Worm (Caenorhabditis elegans) whole organism, late embryonic: ENCODE data around the gene ceh-21.

ENCODE experiments used
- K02D7.2 ChIP-seq: sonication (generic microtip); optimal IDR thresholded peaks from 2 replicates; lab custom pipeline; 2017; ENCODE audit warnings: mild to moderate bottlenecking, missing genetic modification characterization, missing compliant biosample characterization
- T23F11.4 ChIP-seq: fragments of 200-800 bp; sonication (Bioruptor generic); optimal IDR thresholded peaks from 2 replicates; lab custom pipeline; 2018; ENCODE audit warnings: mild to moderate bottlenecking, missing genetic modification characterization, missing compliant biosample characterization
- Y22D7AL.16 ChIP-seq: sonication (generic microtip); optimal IDR thresholded peaks from 2 replicates; lab custom pipeline; 2016; ENCODE audit warnings: missing genetic modification characterization, missing compliant biosample characterization
- ahr-1 ChIP-seq: sonication (generic microtip); optimal IDR thresholded peaks from 2 replicates; lab custom pipeline; 2016; ENCODE audit warnings: missing genetic modification characterization, missing compliant biosample characterization
- ama-1 ChIP-seq: fragments of 150-350 bp; optimal IDR thresholded peaks from 2 replicates; lab custom pipeline; 2014
- ceh-22 ChIP-seq: sonication (generic microtip); optimal IDR thresholded peaks from 2 replicates; lab custom pipeline; 2017; ENCODE audit warnings: missing biosample characterization, missing genetic modification characterization
- ceh-24 ChIP-seq: sonication (generic microtip); optimal IDR thresholded peaks from 2 replicates; lab custom pipeline; 2016; ENCODE audit warnings: mild to moderate bottlenecking, missing genetic modification characterization, missing compliant biosample characterization
- ceh-31 ChIP-seq: sonication (generic microtip); optimal IDR thresholded peaks from 2 replicates; lab custom pipeline; 2016; ENCODE audit warnings: missing genetic modification characterization, missing compliant biosample characterization
- ceh-45 ChIP-seq: fragments of 200-800 bp; sonication (Bioruptor generic); IDR thresholded peaks from 2 replicates; pipeline ENCODE4 v1.3.6; 2022; ENCODE audit warnings: missing genetic modification reagents, missing genetic modification characterization, missing compliant biosample characterization
- ceh-9 ChIP-seq: sonication (generic microtip); optimal IDR thresholded peaks from 2 replicates; lab custom pipeline; 2016; ENCODE audit warnings: mild to moderate bottlenecking, missing genetic modification characterization, inconsistent platforms, missing compliant biosample characterization
- che-1 ChIP-seq: sonication (generic microtip); optimal IDR thresholded peaks from 2 replicates; lab custom pipeline; 2016; ENCODE audit warnings: mild to moderate bottlenecking, missing genetic modification characterization, missing compliant biosample characterization
- elt-4 ChIP-seq: sonication (generic microtip); optimal IDR thresholded peaks from 2 replicates; lab custom pipeline; 2016; ENCODE audit warnings: missing genetic modification characterization, missing compliant biosample characterization
- ets-4 ChIP-seq: sonication (generic microtip); optimal IDR thresholded peaks from 2 replicates; lab custom pipeline; 2016; ENCODE audit warnings: missing genetic modification characterization, missing compliant biosample characterization
- eyg-1 ChIP-seq: sonication (generic microtip); optimal IDR thresholded peaks from 2 replicates; lab custom pipeline; 2016; ENCODE audit warnings: missing genotype, missing genetic modification characterization, missing compliant biosample characterization
- fax-1 ChIP-seq: sonication (generic microtip); optimal IDR thresholded peaks from 2 replicates; lab custom pipeline; 2016; ENCODE audit warnings: missing genotype, missing genetic modification characterization, missing compliant biosample characterization
- fkh-10 ChIP-seq: fragments of 150-350 bp; optimal IDR thresholded peaks from 2 replicates; lab custom pipeline; 2014; ENCODE audit warnings: missing biosample characterization, missing genetic modification reagents, missing genetic modification characterization
- fkh-6 ChIP-seq: sonication (generic microtip); optimal IDR thresholded peaks from 2 replicates; lab custom pipeline; 2016; ENCODE audit warnings: missing genetic modification characterization, missing compliant biosample characterization
- gmeb-2 ChIP-seq: sonication (generic microtip); optimal IDR thresholded peaks from 2 replicates; lab custom pipeline; 2016; ENCODE audit warnings: missing genetic modification characterization, inconsistent platforms, missing compliant biosample characterization
- hlh-13 ChIP-seq: fragments of 200-800 bp; sonication (Bioruptor generic); optimal IDR thresholded peaks from 2 replicates; lab custom pipeline; 2018; ENCODE audit warnings: mild to moderate bottlenecking, missing genetic modification characterization, missing compliant biosample characterization
- hlh-6 ChIP-seq: sonication (generic microtip); optimal IDR thresholded peaks from 2 replicates; lab custom pipeline; 2016; ENCODE audit warnings: missing genotype, missing genetic modification characterization, missing compliant biosample characterization
- hlh-8 ChIP-seq: sonication (generic microtip); optimal IDR thresholded peaks from 2 replicates; lab custom pipeline; 2016; ENCODE audit warnings: missing genotype, missing genetic modification characterization, missing compliant biosample characterization
- lim-6 ChIP-seq: sonication (generic microtip); optimal IDR thresholded peaks from 2 replicates; lab custom pipeline; 2016; ENCODE audit warnings: missing genetic modification characterization, missing compliant biosample characterization
- madf-2 ChIP-seq: sonication (generic microtip); optimal IDR thresholded peaks from 2 replicates; lab custom pipeline; 2017; ENCODE audit warnings: missing genetic modification characterization, missing compliant biosample characterization
- mec-3 ChIP-seq: sonication (generic microtip); optimal IDR thresholded peaks from 2 replicates; lab custom pipeline; 2016; ENCODE audit warnings: borderline replicate concordance, missing genetic modification characterization, missing compliant biosample characterization
- nfya-1 ChIP-seq: sonication (generic microtip); optimal IDR thresholded peaks from 2 replicates; lab custom pipeline; 2017; ENCODE audit warnings: missing genetic modification characterization, mild to moderate bottlenecking, missing compliant biosample characterization, antibody characterized with exemption, moderate library complexity
- nhr-11 ChIP-seq: fragments of 150-350 bp; optimal IDR thresholded peaks from 2 replicates; lab custom pipeline; 2014; ENCODE audit warnings: missing biosample characterization, missing genetic modification characterization
- nhr-232 ChIP-seq: sonication (generic microtip); optimal IDR thresholded peaks from 2 replicates; lab custom pipeline; 2016; ENCODE audit warnings: missing genetic modification characterization, missing compliant biosample characterization
- npax-4 ChIP-seq: sonication (generic microtip); optimal IDR thresholded peaks from 2 replicates; lab custom pipeline; 2016; ENCODE audit warnings: missing genetic modification characterization, missing compliant biosample characterization
- odd-2 ChIP-seq: sonication (generic microtip); optimal IDR thresholded peaks from 2 replicates; lab custom pipeline; 2017; ENCODE audit warnings: antibody characterized with exemption, mild to moderate bottlenecking, missing genetic modification characterization, missing compliant biosample characterization
- pat-9 ChIP-seq: fragments of 200-800 bp; sonication (Bioruptor generic); optimal IDR thresholded peaks from 2 replicates; lab custom pipeline; 2018; ENCODE audit warnings: mild to moderate bottlenecking, missing genetic modification characterization, moderate library complexity, missing compliant biosample characterization
- pha-2 ChIP-seq: sonication (generic microtip); optimal IDR thresholded peaks from 2 replicates; lab custom pipeline; 2017; ENCODE audit warnings: mild to moderate bottlenecking, missing genetic modification characterization, missing compliant biosample characterization
- pha-4 ChIP-seq: fragments of 150-350 bp; optimal IDR thresholded peaks from 2 replicates; lab custom pipeline; 2018; ENCODE audit warnings: missing biosample characterization, missing genetic modification reagents, missing genetic modification characterization
- pros-1 ChIP-seq: fragments of 150-350 bp; optimal IDR thresholded peaks from 2 replicates; lab custom pipeline; 2014; ENCODE audit warnings: missing biosample characterization, missing genetic modification reagents, missing genetic modification characterization
- ref-2 ChIP-seq: sonication (generic microtip); optimal IDR thresholded peaks from 2 replicates; lab custom pipeline; 2016; ENCODE audit warnings: missing genetic modification characterization, missing compliant biosample characterization
- sdc-2 ChIP-seq: sonication (generic microtip); optimal IDR thresholded peaks from 2 replicates; lab custom pipeline; 2016; ENCODE audit warnings: missing genotype, missing genetic modification characterization, missing compliant biosample characterization
- sox-2 ChIP-seq: fragments of 200-800 bp; sonication (Bioruptor generic); IDR thresholded peaks from 2 replicates; pipeline ENCODE4 v1.3.6; 2022; ENCODE audit warnings: missing genetic modification reagents, missing genetic modification characterization, missing compliant biosample characterization
- syd-9 ChIP-seq: sonication (generic microtip); optimal IDR thresholded peaks from 2 replicates; lab custom pipeline; 2016; ENCODE audit warnings: mild to moderate bottlenecking, missing genetic modification characterization, moderate library complexity, missing compliant biosample characterization
- tbx-2 ChIP-seq: sonication (generic microtip); optimal IDR thresholded peaks from 2 replicates; lab custom pipeline; 2016; ENCODE audit warnings: missing genetic modification characterization, missing compliant biosample characterization
- tbx-7 ChIP-seq: sonication (generic microtip); optimal IDR thresholded peaks from 2 replicates; lab custom pipeline; 2016; ENCODE audit warnings: missing genotype, missing genetic modification characterization, missing compliant biosample characterization
- ttx-3 ChIP-seq: sonication (generic microtip); optimal IDR thresholded peaks from 2 replicates; lab custom pipeline; 2016; ENCODE audit warnings: missing genetic modification reagents, missing genetic modification characterization, missing compliant biosample characterization
- unc-55 ChIP-seq: sonication (generic microtip); optimal IDR thresholded peaks from 2 replicates; lab custom pipeline; 2017; ENCODE audit warnings: missing biosample characterization, missing genetic modification reagents, missing genetic modification characterization
- unc-86 ChIP-seq: sonication (generic microtip); optimal IDR thresholded peaks from 2 replicates; lab custom pipeline; 2016; ENCODE audit warnings: missing genetic modification characterization, missing compliant biosample characterization
- zip-5 ChIP-seq: sonication (generic microtip); optimal IDR thresholded peaks from 2 replicates; lab custom pipeline; 2016; ENCODE audit warnings: missing genetic modification characterization, missing compliant biosample characterization
- ztf-16 ChIP-seq: sonication (generic microtip); optimal IDR thresholded peaks from 2 replicates; lab custom pipeline; 2017; ENCODE audit warnings: missing genetic modification characterization, missing compliant biosample characterization

ceh-21 gene

DNA sequence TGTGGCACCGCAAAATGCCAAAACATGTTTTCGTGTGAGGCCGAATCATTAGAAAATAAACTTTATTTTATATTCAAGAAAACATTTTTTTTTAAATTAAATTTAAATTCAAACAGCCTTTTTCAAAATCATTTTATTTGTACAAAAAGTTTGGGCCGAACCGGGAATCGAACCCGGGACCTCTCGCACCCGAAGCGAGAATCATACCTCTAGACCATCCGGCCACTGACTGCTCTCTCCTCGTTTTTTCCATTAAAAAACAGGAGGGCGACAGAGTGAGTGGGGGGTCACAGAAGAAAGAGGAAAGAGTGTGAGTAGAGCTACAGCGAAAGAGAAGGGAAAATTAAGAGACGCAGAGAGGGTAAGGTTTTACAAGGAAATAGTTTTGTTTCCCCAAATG, 28.1 kb upstream of the ceh-21 start (continued):
- TF ChIP-seq pros-1 (tag; lab: Kevin White, UChicago) (no peak), unc-86 (peak; percentile 57), hlh-8 (tag; lab: Kevin White, UChicago) (peak; percentile 33), fkh-10 (GFP tag; lab: Kevin White, UChicago) (no peak), ama-1 (lab: Kevin White, UChicago) (no peak), fax-1 (peak; percentile 27), hlh-13 (GFP tag; lab: Kevin White, UChicago) (peak; percentile 53), ceh-24 (tag; lab: Kevin White, UChicago) (peak; percentile 7), eyg-1 (tag; lab: Kevin White, UChicago) (peak; percentile 39), ets-4 (tag; lab: Kevin White, UChicago) (no peak), fkh-6 (peak; percentile 65), nhr-11 (tag; lab: Kevin White, UChicago) (no peak), npax-4 (tag; lab: Kevin White, UChicago) (peak; percentile 56), T23F11.4 (peak; percentile 51), nhr-232 (peak; percentile 61), madf-2 (tag; lab: Kevin White, UChicago) (peak; percentile 4), hlh-6 (peak; percentile 66), ztf-16 (peak; percentile 66), ahr-1 (tag; lab: Kevin White, UChicago) (peak; percentile 30)

DNA sequence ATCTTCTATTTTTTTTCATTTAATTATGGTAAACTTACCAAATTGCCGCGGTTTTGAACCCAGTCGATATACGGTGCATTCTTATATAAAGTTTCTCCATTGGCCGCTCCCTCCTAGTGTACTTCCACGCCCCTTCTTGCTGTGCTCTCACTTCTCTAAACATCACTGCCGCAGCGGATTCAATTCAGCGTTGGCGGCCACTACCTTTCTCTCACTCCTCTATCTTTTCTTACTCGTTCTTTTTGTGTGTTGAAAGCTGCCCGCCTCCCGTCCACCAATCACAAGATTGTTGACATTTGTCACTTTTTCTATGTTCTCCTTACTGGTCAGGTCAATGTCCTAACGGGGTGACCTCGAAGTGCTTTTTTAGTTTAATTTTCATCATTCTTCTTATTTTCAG, 18.5 kb upstream of the ceh-21 start:
- TF ChIP-seq hlh-13 (GFP tag; lab: Kevin White, UChicago) (no peak), nfya-1 (tag; lab: Kevin White, UChicago) (peak; percentile 88), K02D7.2 (no peak), sdc-2 (tag; lab: Kevin White, UChicago) (peak; percentile 64), pha-2 (tag; lab: Kevin White, UChicago) (no peak)

DNA sequence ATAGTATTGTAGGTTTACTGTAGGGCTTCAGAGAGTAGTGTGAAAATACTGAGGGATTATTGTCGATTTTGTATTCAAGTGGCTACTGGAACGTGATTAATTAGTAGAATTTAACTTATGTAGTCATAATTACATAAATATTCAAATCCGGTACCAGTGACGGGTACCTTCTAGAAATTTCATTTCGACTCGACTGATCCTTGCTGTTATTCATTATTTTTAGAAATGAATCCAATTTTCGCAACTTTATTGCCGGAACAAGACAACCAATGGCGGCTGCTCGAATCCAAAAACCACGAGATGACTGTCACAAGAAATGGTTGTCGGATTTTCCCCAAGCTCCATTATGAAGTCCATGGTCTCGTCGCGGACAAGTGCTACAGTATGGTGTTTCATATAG, 12.4 kb upstream of the ceh-21 start, which contains the start of gene tbx-41:
TSS of gene tbx-41 (plus strand) at position 301 of the 400 bp plus-strand sequence.
- TF ChIP-seq pha-2 (tag; lab: Kevin White, UChicago): no peak
- TF ChIP-seq hlh-8 (tag; lab: Kevin White, UChicago): no peak
- TF ChIP-seq lim-6 (tag; lab: Kevin White, UChicago): no peak
- TF ChIP-seq tbx-2 (tag; lab: Kevin White, UChicago): no peak
- TF ChIP-seq hlh-13 (GFP tag; lab: Kevin White, UChicago): no peak

DNA sequence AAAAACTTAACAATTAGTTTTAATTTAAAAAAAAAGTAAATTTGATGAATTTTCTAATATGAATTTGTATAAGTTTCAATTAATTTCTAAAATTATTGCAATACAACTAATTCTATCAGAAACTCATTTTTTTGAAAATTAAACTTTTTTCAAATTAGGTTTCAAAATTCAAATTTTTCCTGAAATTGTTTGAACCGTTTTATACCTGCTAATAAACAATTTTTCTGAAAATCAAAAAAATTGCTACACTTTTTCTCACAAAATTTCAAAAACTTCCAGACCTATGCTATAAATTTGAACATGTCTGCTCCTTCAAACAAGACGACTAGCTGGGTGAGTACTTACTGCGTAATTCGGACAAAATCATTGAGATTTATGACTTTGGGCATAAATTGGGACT, 7.9 kb upstream of the ceh-21 start, which contains the start of gene T26C11.8:
TSS of gene T26C11.8 (plus strand) at position 301 of the 400 bp plus-strand sequence.
- no peak for TF ChIP-seq che-1

DNA sequence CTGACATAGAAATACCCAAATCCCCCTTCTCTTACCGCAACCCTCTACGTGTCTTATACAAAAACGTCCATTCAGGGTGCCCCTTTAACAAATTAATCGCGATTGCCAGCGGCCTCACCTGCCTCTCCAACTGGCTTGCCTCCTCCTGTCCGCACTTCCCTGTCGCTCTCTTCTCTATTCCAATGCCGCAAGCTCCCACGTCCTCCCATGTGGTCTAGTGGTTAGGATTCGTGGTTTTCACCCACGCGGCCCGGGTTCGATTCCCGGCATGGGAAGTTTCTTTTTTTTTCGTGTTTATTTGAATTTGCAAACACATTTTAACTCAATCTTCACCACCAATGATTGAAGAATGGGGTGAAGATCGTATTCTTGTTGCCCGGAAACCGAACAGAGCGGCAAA, 6.1 kb upstream of the ceh-21 start:
- TF ChIP-seq syd-9 (tag; lab: Kevin White, UChicago) (peak; percentile 65), odd-2 (tag; lab: Kevin White, UChicago) (no peak), ceh-45 (GFP tag; lab: Robert Waterston, UW) (peak; percentile 64; the same call in 1 of the 2 replicates), pat-9 (tag; lab: Kevin White, UChicago) (peak; percentile 72), K02D7.2 (peak; percentile 68), zip-5 (peak; percentile 35), tbx-7 (tag; lab: Kevin White, UChicago) (peak; percentile 37), hlh-6 (peak; percentile 88), ceh-9 (tag; lab: Kevin White, UChicago) (no peak), ttx-3 (peak; percentile 82), gmeb-2 (peak; percentile 61), Y22D7AL.16 (tag; lab: Kevin White, UChicago) (no peak), mec-3 (tag; lab: Kevin White, UChicago) (peak; percentile 32), ceh-22 (tag; lab: Kevin White, UChicago) (no peak), ceh-31 (tag; lab: Kevin White, UChicago) (peak; percentile 82), ceh-24 (tag; lab: Kevin White, UChicago) (peak; percentile 6), T23F11.4 (peak; percentile 49), lim-6 (tag; lab: Kevin White, UChicago) (peak; percentile 14), ref-2 (tag; lab: Kevin White, UChicago) (peak; percentile 75), unc-55 (GFP tag; lab: Kevin White, UChicago) (no peak), hlh-13 (GFP tag; lab: Kevin White, UChicago) (peak; percentile 65), fkh-10 (GFP tag; lab: Kevin White, UChicago) (no peak), fax-1 (peak; percentile 64), eyg-1 (tag; lab: Kevin White, UChicago) (peak; percentile 72), madf-2 (tag; lab: Kevin White, UChicago) (peak; percentile 74), ets-4 (tag; lab: Kevin White, UChicago) (no peak), sox-2 (GFP tag; lab: Robert Waterston, UW) (peak; percentile 74), pha-4 (no peak), che-1 (peak; percentile 75), elt-4 (tag; lab: Kevin White, UChicago) (no peak), fkh-6 (peak; percentile 82)
